Worm (Caenorhabditis elegans) whole organism, young adult: ENCODE measurements around the gene T20G5.8.

ENCODE experiments used
- ceh-100 ChIP-seq: fragments of 200-800 bp; sonication (Bioruptor generic); IDR thresholded peaks from 2 replicates; pipeline ENCODE4 v1.3.6; 2022; ENCODE audit warnings: missing genetic modification reagents, missing genetic modification characterization, missing compliant biosample characterization
- hlh-26 ChIP-seq: fragments of 200-800 bp; sonication (Bioruptor generic); conservative IDR thresholded peaks from 2 replicates; pipeline ENCODE4 v1.3.6; 2022; ENCODE audit warnings: missing genetic modification reagents, missing genetic modification characterization, missing compliant biosample characterization
- mel-28 ChIP-seq: sonication (generic microtip); optimal IDR thresholded peaks from 2 replicates; lab custom pipeline; 2016; ENCODE audit warnings: borderline replicate concordance, mild to moderate bottlenecking, missing genetic modification characterization, missing compliant biosample characterization
- xnd-1 ChIP-seq: sonication (generic microtip); optimal IDR thresholded peaks from 2 replicates; lab custom pipeline; 2016; ENCODE audit warnings: missing genotype, missing genetic modification reagents, missing genetic modification characterization, missing compliant biosample characterization

ce11 chrIII:10196796-10197195 lies 2.4 kb upstream of the T20G5.8 start:
- TF ChIP-seq mel-28 (tag; lab: Kevin White, UChicago) = no peak
- TF ChIP-seq hlh-26 (GFP tag; lab: Robert Waterston, UW) = no peak
- TF ChIP-seq xnd-1 = no peak
- no peak for TF ChIP-seq ceh-100
